Fruit fly (Drosophila melanogaster): ENCODE results near the gene Cpr97Eb.

DNA sequence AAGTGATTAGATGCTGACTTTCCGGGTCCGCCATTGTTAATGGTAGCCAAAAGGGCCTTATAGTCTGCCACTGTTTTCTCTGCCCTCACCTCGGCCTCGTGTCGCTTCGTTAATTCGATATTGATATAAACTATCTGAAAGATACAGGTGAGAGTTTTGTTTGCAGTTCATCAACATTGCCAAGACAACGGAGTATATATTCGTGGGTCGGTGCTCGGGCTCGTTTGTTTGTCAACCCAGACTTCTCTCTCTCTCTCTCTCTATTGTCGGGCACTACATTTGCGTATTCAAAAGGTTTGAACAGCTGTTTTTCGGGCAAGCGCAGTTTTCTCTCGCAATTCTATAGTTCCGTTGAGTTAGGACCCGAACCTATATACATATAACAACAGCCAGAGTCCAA lies 23.6 kb downstream of the Cpr97Eb start:
- TF ChIP-seq Pif1B (GFP tag; optimal IDR thresholded peaks at IDR 0.05) (no peak), CG14655 (GFP tag; optimal IDR thresholded peaks at IDR 0.05) (no peak), CG8301 (tag; optimal IDR thresholded peaks at IDR 0.05) (no peak), Ets98B (GFP tag; IDR thresholded peaks at IDR 0.05) (no peak)
